Fruit fly (Drosophila melanogaster): ENCODE results near the gene CG15531.

The CG15531 gene

DNA sequence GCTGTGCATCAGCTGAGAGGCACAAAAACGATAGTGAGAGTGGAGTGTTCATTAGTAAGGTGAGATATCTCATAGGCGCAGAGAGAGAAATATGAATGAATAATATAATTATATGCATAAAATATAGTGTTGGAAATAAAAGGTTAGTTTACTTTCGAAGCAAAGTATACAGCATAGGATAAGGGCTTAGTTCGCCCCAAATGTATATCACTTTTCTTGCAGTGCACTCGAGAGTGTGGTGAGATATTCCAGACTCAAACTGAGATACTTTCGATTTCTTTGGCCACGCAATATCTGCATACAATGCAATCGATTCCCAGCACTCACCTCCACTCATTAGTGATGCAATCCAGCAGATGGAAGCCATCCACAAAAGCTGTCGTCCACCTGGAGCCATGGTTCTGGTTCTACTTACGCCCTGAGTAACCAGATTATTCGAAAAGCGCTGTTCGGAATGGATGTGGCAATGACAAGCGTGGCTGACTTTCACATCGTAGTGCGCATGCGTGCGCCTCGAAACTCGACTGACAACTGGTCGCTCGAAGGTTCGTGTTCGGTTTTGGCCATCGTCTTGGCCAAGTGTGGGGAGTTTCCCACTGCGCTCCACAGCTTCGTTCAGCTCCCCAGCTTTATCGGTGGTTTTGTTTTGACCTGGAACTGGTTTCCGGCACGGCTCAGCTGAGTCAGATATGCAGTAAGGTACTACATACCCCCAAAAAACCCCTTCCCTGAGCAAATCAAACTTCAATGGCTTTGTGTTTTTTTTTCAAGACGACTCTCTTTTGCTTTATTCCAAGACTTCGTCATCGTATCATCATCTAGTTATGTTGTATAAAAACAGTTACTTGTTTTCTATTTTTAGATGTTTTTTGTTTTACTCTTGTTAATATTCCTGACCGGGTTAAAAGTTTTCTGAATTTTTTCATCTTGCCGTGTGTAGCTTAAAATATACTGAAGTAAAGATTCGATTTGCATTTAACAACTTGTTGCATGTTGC, 25.1 kb downstream of the CG15531 start, which contains the start of gene Rsod (continued):
- TF ChIP-seq CG11398 (GFP tag; optimal IDR thresholded peaks at IDR 0.05) (no peak), Mrtf (GFP tag; IDR thresholded peaks at IDR 0.05) (peak; percentile 74), Sin3A (optimal IDR thresholded peaks at IDR 0.05) (no peak), dm (GFP tag; optimal IDR thresholded peaks at IDR 0.05) (no peak), onecut (GFP tag; IDR thresholded peaks at IDR 0.05) (peak; percentile 66), Blimp-1 (GFP tag; optimal IDR thresholded peaks at IDR 0.05) (peak; percentile 99), fd96Cb (tag; optimal IDR thresholded peaks at IDR 0.05) (peak; percentile 64), so (GFP tag; IDR thresholded peaks at IDR 0.05) (peak; percentile 84; the same call in 2 of the 3 replicates), Trl (optimal IDR thresholded peaks at IDR 0.05) (peak in 1 of 2 experiments; percentile 8), Trl (GFP tag; optimal IDR thresholded peaks at IDR 0.05) (no peak), az2 (GFP tag; optimal IDR thresholded peaks at IDR 0.05) (peak; percentile 56), CG12155 (GFP tag; optimal IDR thresholded peaks at IDR 0.05) (no peak), HmgZ (tag; optimal IDR thresholded peaks at IDR 0.05) (no peak), CG12236 (GFP tag; optimal IDR thresholded peaks at IDR 0.05) (no peak), Ptx1 (GFP tag; IDR thresholded peaks at IDR 0.05) (peak; percentile 78), CG11504 (tag; optimal IDR thresholded peaks at IDR 0.05) (peak; percentile 68), phol (tag; optimal IDR thresholded peaks at IDR 0.05) (peak; percentile 56), CG1024 (GFP tag; IDR thresholded peaks at IDR 0.05) (peak; percentile 35; the same call in 1 of the 2 replicates), CG14667 (GFP tag; IDR thresholded peaks at IDR 0.05) (peak; percentile 76), MBD-R2 (GFP tag; IDR thresholded peaks at IDR 0.05) (peak; percentile 32; the same call in 1 of the 2 replicates), CG6854 (GFP tag; optimal IDR thresholded peaks at IDR 0.05) (no peak), CG9437 (GFP tag; optimal IDR thresholded peaks at IDR 0.05) (peak; percentile 15), CG11696 (GFP tag; IDR thresholded peaks at IDR 0.05) (no peak), CG13123 (GFP tag; optimal IDR thresholded peaks at IDR 0.05) (no peak), CG43689 (GFP tag; IDR thresholded peaks at IDR 0.05) (0 out of 2 replicates have a peak, but pooled peaks have one; percentile 42), CG16863 (GFP tag; optimal IDR thresholded peaks at IDR 0.05) (peak; percentile 7), CkIIα-i1 (GFP tag; IDR thresholded peaks at IDR 0.05) (no peak), Hsf (GFP tag; optimal IDR thresholded peaks at IDR 0.05) (peak; percentile 47), Gsc (GFP tag; IDR thresholded peaks at IDR 0.05) (0 out of 2 replicates have a peak, but pooled peaks have one; percentile 21), CG10431 (GFP tag; optimal IDR thresholded peaks at IDR 0.05) (peak; percentile 27), CG13296 (GFP tag; optimal IDR thresholded peaks at IDR 0.05) (no peak), Spps (tag; optimal IDR thresholded peaks at IDR 0.05) (peak; percentile 35), Ssrp (tag; optimal IDR thresholded peaks at IDR 0.05) (peak; percentile 50), otp (GFP tag; IDR thresholded peaks at IDR 0.05) (peak; percentile 84), CG15696 (tag; optimal IDR thresholded peaks at IDR 0.05) (no peak), D19B (GFP tag; optimal IDR thresholded peaks at IDR 0.05) (no peak), tgo (GFP tag; IDR thresholded peaks at IDR 0.05) (peak; percentile 79), CG3407 (GFP tag; optimal IDR thresholded peaks at IDR 0.05) (peak; percentile 51), tll (GFP tag; optimal IDR thresholded peaks at IDR 0.05) (no peak), jumu (GFP tag; optimal IDR thresholded peaks at IDR 0.05) (no peak), gce (GFP tag; IDR thresholded peaks at IDR 0.05) (peak; percentile 82), sens-2 (GFP tag; IDR thresholded peaks at IDR 0.05) (peak; percentile 66), Drgx (GFP tag; IDR thresholded peaks at IDR 0.05) (peak; percentile 93), chinmo (GFP tag; IDR thresholded peaks at IDR 0.05; ENCODE audit: partially characterized antibody) (peak; percentile 87; the same call in 2 of the 4 replicates), cad (GFP tag; optimal IDR thresholded peaks at IDR 0.05) (no peak), Rfx (GFP tag; IDR thresholded peaks at IDR 0.05) (peak; percentile 62), sim (GFP tag; IDR thresholded peaks at IDR 0.05) (peak; percentile 41), tin (GFP tag; optimal IDR thresholded peaks at IDR 0.05) (peak; percentile 46), gsb (GFP tag; IDR thresholded peaks at IDR 0.05) (peak; percentile 55; the same call in 1 of the 2 replicates), Meics (GFP tag; optimal IDR thresholded peaks at IDR 0.05) (peak; percentile 30)

Measured in whole organism, embryonic.